Worm (Caenorhabditis elegans) whole organism, L2 larva: ENCODE results near the gene ZC455.1.
A peak's percentile ranks its signal among the peaks of the same experiment; 100 is the strongest.

Experiments
- C34F6.9 ChIP-seq: fragments of 150-350 bp; optimal IDR thresholded peaks from 2 replicates; lab custom pipeline; 2014; ENCODE audit warnings: missing biosample characterization, missing genetic modification characterization
- F13H6.1 ChIP-seq: sonication (generic microtip); optimal IDR thresholded peaks from 2 replicates; lab custom pipeline; 2016; ENCODE audit warnings: missing genetic modification characterization, missing compliant biosample characterization
- R02D3.7 ChIP-seq: fragments of 150-350 bp; optimal IDR thresholded peaks from 2 replicates; lab custom pipeline; 2014; ENCODE audit warnings: missing biosample characterization, missing genetic modification characterization
- ZK546.5 ChIP-seq: sonication (generic microtip); optimal IDR thresholded peaks from 2 replicates; lab custom pipeline; 2017; ENCODE audit warnings: missing biosample characterization, missing genetic modification characterization
- aly-2 ChIP-seq: fragments of 150-350 bp; optimal IDR thresholded peaks from 2 replicates; lab custom pipeline; 2014; ENCODE audit warnings: missing biosample characterization, missing genetic modification characterization
- ama-1 ChIP-seq: fragments of 150-350 bp; optimal IDR thresholded peaks from 2 replicates; lab custom pipeline; 2018; ENCODE audit warnings: inconsistent platforms
- blmp-1 ChIP-seq: sonication (generic microtip); optimal IDR thresholded peaks from 2 replicates; lab custom pipeline; 2017; ENCODE audit warnings: missing genetic modification characterization, mild to moderate bottlenecking, missing compliant biosample characterization, antibody characterized with exemption, moderate library complexity; ENCODE audit not compliant: insufficient read depth
- ceh-16 ChIP-seq: fragments of 150-350 bp; optimal IDR thresholded peaks from 2 replicates; lab custom pipeline; 2014; ENCODE audit warnings: missing biosample characterization, missing genetic modification characterization
- crh-2 ChIP-seq: sonication (generic microtip); optimal IDR thresholded peaks from 2 replicates; lab custom pipeline; 2017; ENCODE audit warnings: missing biosample characterization, missing genetic modification characterization
- dmd-4 ChIP-seq: sonication (generic microtip); optimal IDR thresholded peaks from 2 replicates; lab custom pipeline; 2017; ENCODE audit warnings: missing biosample characterization, missing genetic modification characterization
- egl-27 ChIP-seq: sonication (generic microtip); optimal IDR thresholded peaks from 3 replicates; lab custom pipeline; 2017; ENCODE audit warnings: missing biosample characterization, missing genetic modification reagents, missing genetic modification characterization
- elt-1 ChIP-seq: fragments of 150-350 bp; optimal IDR thresholded peaks from 2 replicates; lab custom pipeline; 2014; ENCODE audit warnings: missing biosample characterization, missing genetic modification characterization
- elt-3 ChIP-seq: sonication (generic microtip); optimal IDR thresholded peaks from 2 replicates; lab custom pipeline; 2017; ENCODE audit warnings: missing biosample characterization, missing genetic modification characterization
- fos-1 ChIP-seq: fragments of 150-350 bp; optimal IDR thresholded peaks from 2 replicates; lab custom pipeline; 2014; ENCODE audit warnings: missing biosample characterization, missing genetic modification characterization
- gmeb-1 ChIP-seq: fragments of 150-350 bp; optimal IDR thresholded peaks from 2 replicates; lab custom pipeline; 2014; ENCODE audit warnings: missing biosample characterization, missing genetic modification characterization
- lin-11 ChIP-seq: fragments of 150-350 bp; sonication (generic microtip); optimal IDR thresholded peaks from 2 replicates; lab custom pipeline; 2014; ENCODE audit warnings: missing biosample characterization, missing genetic modification characterization, inconsistent platforms, mixed read lengths
- lin-13 ChIP-seq: fragments of 150-350 bp; optimal IDR thresholded peaks from 2 replicates; lab custom pipeline; 2014; ENCODE audit warnings: missing biosample characterization, missing genetic modification reagents, missing genetic modification characterization
- lsy-2 ChIP-seq, 2 experiments: fragments of 150-350 bp in 1 of 2; sonication (generic microtip) in 1 of 2; optimal IDR thresholded peaks; 2 replicates each; lab custom pipeline; 2014 to 2017; ENCODE audit warnings: missing biosample characterization in 2 of 2, missing genetic modification characterization in 2 of 2
- mab-5 ChIP-seq: fragments of 150-350 bp; optimal IDR thresholded peaks from 2 replicates; lab custom pipeline; 2014; ENCODE audit warnings: missing biosample characterization, missing genetic modification characterization
- mbf-1 ChIP-seq: sonication (generic microtip); optimal IDR thresholded peaks from 2 replicates; lab custom pipeline; 2017; ENCODE audit warnings: missing biosample characterization, missing genetic modification characterization
- mdl-1 ChIP-seq, 2 experiments: fragments of 150-350 bp in 1 of 2; sonication (generic microtip) in 1 of 2; optimal IDR thresholded peaks; 2 replicates each; lab custom pipeline; 2017; ENCODE audit warnings: missing biosample characterization in 2 of 2, missing genetic modification characterization in 2 of 2
- nhr-10 ChIP-seq: sonication (generic microtip); optimal IDR thresholded peaks from 2 replicates; lab custom pipeline; 2017; ENCODE audit warnings: missing biosample characterization, missing genetic modification characterization
- nhr-12 ChIP-seq: fragments of 150-350 bp; optimal IDR thresholded peaks from 2 replicates; lab custom pipeline; 2014; ENCODE audit warnings: missing biosample characterization, missing genetic modification characterization
- nhr-129 ChIP-seq: fragments of 150-350 bp; optimal IDR thresholded peaks from 2 replicates; lab custom pipeline; 2014; ENCODE audit warnings: missing biosample characterization, missing genetic modification characterization
- nhr-23 ChIP-seq: fragments of 150-350 bp; optimal IDR thresholded peaks from 2 replicates; lab custom pipeline; 2014; ENCODE audit warnings: missing biosample characterization, missing genetic modification reagents, missing genetic modification characterization
- nhr-237 ChIP-seq: fragments of 150-350 bp; optimal IDR thresholded peaks from 2 replicates; lab custom pipeline; 2014; ENCODE audit warnings: missing biosample characterization, missing genetic modification characterization
- sem-4 ChIP-seq: fragments of 150-350 bp; optimal IDR thresholded peaks from 2 replicates; lab custom pipeline; 2014; ENCODE audit warnings: missing biosample characterization, missing genetic modification reagents, missing genetic modification characterization
- skn-1 ChIP-seq: sonication (generic microtip); optimal IDR thresholded peaks from 2 replicates; lab custom pipeline; 2017; ENCODE audit warnings: missing biosample characterization, missing genetic modification characterization
- sma-3 ChIP-seq: sonication (generic microtip); optimal IDR thresholded peaks from 2 replicates; lab custom pipeline; 2016; ENCODE audit warnings: missing genetic modification reagents, missing genetic modification characterization, missing compliant biosample characterization
- sma-9 ChIP-seq, 2 experiments: fragments of 150-350 bp in 1 of 2; sonication (generic microtip) in 1 of 2; optimal IDR thresholded peaks; 2 replicates each; lab custom pipeline; 2014 to 2016; ENCODE audit warnings: missing genetic modification characterization in 2 of 2, mild to moderate bottlenecking in 1 of 2, missing biosample characterization in 1 of 2, missing compliant biosample characterization in 1 of 2, missing genetic modification reagents in 1 of 2, moderate library complexity in 1 of 2
- unc-39 ChIP-seq: fragments of 150-350 bp; optimal IDR thresholded peaks from 2 replicates; lab custom pipeline; 2014; ENCODE audit warnings: missing biosample characterization, missing genetic modification characterization
- unc-55 ChIP-seq: fragments of 150-350 bp; sonication (generic microtip); optimal IDR thresholded peaks from 3 replicates; lab custom pipeline; 2014; ENCODE audit warnings: missing biosample characterization, missing genetic modification reagents, missing genetic modification characterization
- zag-1 ChIP-seq: fragments of 150-350 bp; optimal IDR thresholded peaks from 2 replicates; lab custom pipeline; 2014; ENCODE audit warnings: missing biosample characterization, missing genetic modification characterization
- ztf-1 ChIP-seq: fragments of 200-800 bp; sonication (Bioruptor generic); conservative IDR thresholded peaks from 2 replicates; pipeline ENCODE4 v1.3.6; 2022; ENCODE audit warnings: missing genetic modification characterization, missing compliant biosample characterization
- ztf-4 ChIP-seq: fragments of 150-350 bp; optimal IDR thresholded peaks from 2 replicates; lab custom pipeline; 2014; ENCODE audit warnings: missing biosample characterization, missing genetic modification characterization

ZC455.1 gene

ce11 chrV:12768946-12769345 is 4.4 kb upstream of the ZC455.1 start, which contains the start of gene srt-43:
srt-43 (plus strand) TSS chrV:12769246.
- no peak for TF ChIP-seq zag-1 (tag; lab: Kevin White, UChicago)
- no peak for TF ChIP-seq ceh-16 (tag; lab: Kevin White, UChicago)
- no peak for TF ChIP-seq nhr-237 (tag; lab: Kevin White, UChicago)
- TF ChIP-seq nhr-10 (tag; lab: Kevin White, UChicago): no peak
- TF ChIP-seq sem-4 (tag; lab: Kevin White, UChicago): no peak
- TF ChIP-seq unc-39: no peak
- no peak for TF ChIP-seq F13H6.1 (tag; lab: Kevin White, UChicago)
- no peak for TF ChIP-seq nhr-23 (tag; lab: Kevin White, UChicago)
- TF ChIP-seq egl-27 (tag; lab: Kevin White, UChicago): no peak
- TF ChIP-seq ztf-1: no peak
- TF ChIP-seq mdl-1 (tag; optimal IDR thresholded peaks at IDR 0.05; lab: Kevin White, UChicago): no peak
- no peak for TF ChIP-seq nhr-129 (tag; lab: Kevin White, UChicago)
- TF ChIP-seq unc-55 (GFP tag; lab: Kevin White, UChicago): no peak
- TF ChIP-seq aly-2 (tag; lab: Kevin White, UChicago): no peak
- TF ChIP-seq R02D3.7 (tag; lab: Kevin White, UChicago): no peak
- no peak for TF ChIP-seq elt-3 (tag; lab: Kevin White, UChicago)

DNA sequence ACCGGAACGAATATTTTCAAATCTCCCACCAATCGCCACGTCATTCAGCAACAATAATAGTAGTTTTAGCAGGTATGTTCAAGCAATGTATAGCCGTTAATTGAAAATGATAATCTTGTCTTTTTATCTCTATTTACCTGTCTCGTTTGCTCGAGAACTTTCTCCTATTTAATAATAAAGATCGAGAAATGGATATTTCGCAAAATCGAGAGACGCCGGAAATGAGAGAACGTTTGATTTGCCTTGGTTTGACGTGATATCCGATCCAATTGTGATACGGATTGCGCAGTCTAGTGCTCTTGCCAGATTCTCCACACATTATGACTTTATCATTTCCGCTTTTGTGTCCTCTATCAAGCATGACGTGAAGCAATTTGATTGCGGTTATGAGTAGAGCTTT is 530 bp downstream of the ZC455.1 start:
- no peak for TF ChIP-seq elt-1
- no peak for TF ChIP-seq skn-1
- TF ChIP-seq nhr-129 (tag; lab: Kevin White, UChicago): no peak

- no peak for TF ChIP-seq dmd-4 (tag; lab: Kevin White, UChicago)
- no peak for TF ChIP-seq R02D3.7 (tag; lab: Kevin White, UChicago)
- TF ChIP-seq fos-1: peak; percentile 45
- TF ChIP-seq lin-13 (GFP tag; lab: Kevin White, UChicago): peak; percentile 18
- TF ChIP-seq ceh-16 (tag; lab: Kevin White, UChicago): no peak
- TF ChIP-seq mab-5 (tag; lab: Kevin White, UChicago): no peak
- peak; percentile 39 for TF ChIP-seq gmeb-1
- TF ChIP-seq sma-3: peak; percentile 49
- no peak for TF ChIP-seq sem-4 (tag; lab: Kevin White, UChicago)
- TF ChIP-seq sma-9 (GFP tag; optimal IDR thresholded peaks at IDR 0.05; lab: Kevin White, UChicago): peak; percentile 53
- no peak for TF ChIP-seq sma-9 (tag; optimal IDR thresholded peaks at IDR 0.05; lab: Kevin White, UChicago)
- TF ChIP-seq nhr-12: no peak
- peak; percentile 10 for TF ChIP-seq F13H6.1 (tag; lab: Kevin White, UChicago)
- TF ChIP-seq lsy-2 (tag; optimal IDR thresholded peaks at IDR 0.05; lab: Kevin White, UChicago): peak in 1 of 2 experiments; percentile 5
- no peak for TF ChIP-seq elt-3 (tag; lab: Kevin White, UChicago)
- TF ChIP-seq lin-11 (tag; lab: Kevin White, UChicago): no peak
- TF ChIP-seq aly-2 (tag; lab: Kevin White, UChicago): no peak
- no peak for TF ChIP-seq ZK546.5 (tag; lab: Kevin White, UChicago)
- TF ChIP-seq C34F6.9: peak; percentile 38
- no peak for TF ChIP-seq ama-1
- TF ChIP-seq mdl-1 (tag; optimal IDR thresholded peaks at IDR 0.05; lab: Kevin White, UChicago): no peak
- no peak for TF ChIP-seq egl-27 (tag; lab: Kevin White, UChicago)
- TF ChIP-seq crh-2: peak; percentile 18
- no peak for TF ChIP-seq nhr-10 (tag; lab: Kevin White, UChicago)
- peak; percentile 70 for TF ChIP-seq nhr-129 (tag; lab: Kevin White, UChicago)
These were observed 6.9 kb downstream of the ZC455.1 start for ce11 chrV:12780248-12780647.

- TF ChIP-seq sma-9 (GFP tag; optimal IDR thresholded peaks at IDR 0.05; lab: Kevin White, UChicago) (no peak), sma-9 (tag; optimal IDR thresholded peaks at IDR 0.05; lab: Kevin White, UChicago) (no peak), blmp-1 (no peak), lsy-2 (tag; optimal IDR thresholded peaks at IDR 0.05; lab: Kevin White, UChicago) (no peak), ztf-4 (tag; lab: Kevin White, UChicago) (no peak), elt-1 (no peak), F13H6.1 (tag; lab: Kevin White, UChicago) (no peak)
- TF ChIP-seq, all 48 proteins: peak for 0
These were observed 11.5 kb downstream of the ZC455.1 start, which contains the start of gene sre-20 for ce11 chrV:12784861-12785260. sre-20 (minus strand) TSS chrV:12784961.

- TF ChIP-seq mbf-1 (tag; lab: Kevin White, UChicago): no peak
- TF ChIP-seq sma-3: no peak
- TF ChIP-seq F13H6.1 (tag; lab: Kevin White, UChicago): no peak
These were observed 13.0 kb downstream of the ZC455.1 start for ce11 chrV:12786340-12786739.
